Worm (Caenorhabditis elegans) whole organism, L3 larva: Measurements from ENCODE around the gene srd-54.

Experiments
- R02D3.7 ChIP-seq: fragments of 150-350 bp; optimal IDR thresholded peaks from 2 replicates; lab custom pipeline; 2014; ENCODE audit warnings: missing biosample characterization, missing genetic modification characterization
- ZK546.5 ChIP-seq: sonication (generic microtip); optimal IDR thresholded peaks from 2 replicates; lab custom pipeline; 2017; ENCODE audit warnings: missing biosample characterization, missing genetic modification characterization
- aly-2 ChIP-seq: fragments of 150-350 bp; optimal IDR thresholded peaks from 2 replicates; lab custom pipeline; 2014; ENCODE audit warnings: missing biosample characterization, missing genetic modification characterization
- ama-1 ChIP-seq: fragments of 150-350 bp; optimal IDR thresholded peaks from 2 replicates; lab custom pipeline; 2018
- ceh-16 ChIP-seq: sonication (generic microtip); optimal IDR thresholded peaks from 2 replicates; lab custom pipeline; 2017; ENCODE audit warnings: missing biosample characterization, missing genetic modification characterization
- ceh-82 ChIP-seq: fragments of 150-350 bp; optimal IDR thresholded peaks from 2 replicates; lab custom pipeline; 2014; ENCODE audit warnings: missing biosample characterization, missing genetic modification characterization
- ceh-9 ChIP-seq: sonication (generic microtip); optimal IDR thresholded peaks from 2 replicates; lab custom pipeline; 2018; ENCODE audit warnings: missing biosample characterization, missing genetic modification characterization
- daf-12 ChIP-seq: fragments of 150-350 bp; optimal IDR thresholded peaks from 2 replicates; lab custom pipeline; 2014; ENCODE audit warnings: missing biosample characterization, missing genetic modification reagents, missing genetic modification characterization
- egl-5 ChIP-seq: fragments of 150-350 bp; optimal IDR thresholded peaks from 2 replicates; lab custom pipeline; 2017; ENCODE audit warnings: missing biosample characterization, missing genetic modification reagents, missing genetic modification characterization, inconsistent platforms
- elt-2 ChIP-seq: sonication (generic microtip); optimal IDR thresholded peaks from 2 replicates; lab custom pipeline; 2016; ENCODE audit warnings: missing genetic modification reagents, mild to moderate bottlenecking, missing genetic modification characterization, missing compliant biosample characterization
- elt-3 ChIP-seq, 3 experiments: fragments of 150-350 bp in 1 of 3; sonication (generic microtip) in 2 of 3; optimal IDR thresholded peaks; 2 replicates in 2 of 3; 4 replicates in 1 of 3; lab custom pipeline; 2014 to 2017; ENCODE audit warnings: missing biosample characterization in 3 of 3, missing genetic modification characterization in 3 of 3
- eor-1 ChIP-seq, 2 experiments: fragments of 150-350 bp; optimal IDR thresholded peaks; 2 replicates each; lab custom pipeline; 2014 to 2018; ENCODE audit warnings: missing biosample characterization in 2 of 2, missing genetic modification characterization in 2 of 2
- fkh-10 ChIP-seq: sonication (generic microtip); optimal IDR thresholded peaks from 2 replicates; lab custom pipeline; 2017; ENCODE audit warnings: missing biosample characterization, missing genetic modification reagents, missing genetic modification characterization
- fkh-2 ChIP-seq: fragments of 150-350 bp; optimal IDR thresholded peaks from 2 replicates; lab custom pipeline; 2014; ENCODE audit warnings: missing biosample characterization, missing genetic modification reagents, missing genetic modification characterization
- fos-1 ChIP-seq: fragments of 150-350 bp; optimal IDR thresholded peaks from 2 replicates; lab custom pipeline; 2014; ENCODE audit warnings: missing biosample characterization, missing genetic modification characterization
- jun-1 ChIP-seq: fragments of 150-350 bp; optimal IDR thresholded peaks from 2 replicates; lab custom pipeline; 2014; ENCODE audit warnings: missing biosample characterization, missing genetic modification reagents, missing genetic modification characterization
- lin-15B ChIP-seq: fragments of 150-350 bp; optimal IDR thresholded peaks from 2 replicates; lab custom pipeline; 2014; ENCODE audit warnings: missing biosample characterization, missing genetic modification characterization
- lin-39 ChIP-seq: fragments of 150-350 bp; optimal IDR thresholded peaks from 2 replicates; lab custom pipeline; 2018; ENCODE audit warnings: missing biosample characterization, missing genetic modification reagents, missing genetic modification characterization
- mdl-1 ChIP-seq: fragments of 150-350 bp; optimal IDR thresholded peaks from 2 replicates; lab custom pipeline; 2014; ENCODE audit warnings: missing biosample characterization, missing genetic modification characterization
- mml-1 ChIP-seq: fragments of 150-350 bp; sonication (generic microtip); optimal IDR thresholded peaks from 3 replicates; lab custom pipeline; 2014; ENCODE audit warnings: missing biosample characterization, missing genetic modification characterization
- nhr-12 ChIP-seq: fragments of 150-350 bp; optimal IDR thresholded peaks from 2 replicates; lab custom pipeline; 2014; ENCODE audit warnings: missing biosample characterization, missing genetic modification characterization
- nhr-23 ChIP-seq: fragments of 150-350 bp; optimal IDR thresholded peaks from 2 replicates; lab custom pipeline; 2014; ENCODE audit warnings: missing biosample characterization, missing genetic modification reagents, missing genetic modification characterization
- nhr-237 ChIP-seq: fragments of 150-350 bp; optimal IDR thresholded peaks from 2 replicates; lab custom pipeline; 2014; ENCODE audit warnings: missing biosample characterization, missing genetic modification characterization
- nhr-25 ChIP-seq: sonication (generic microtip); optimal IDR thresholded peaks from 2 replicates; lab custom pipeline; 2017; ENCODE audit warnings: missing biosample characterization, missing genetic modification characterization
- nhr-28 ChIP-seq: fragments of 150-350 bp; optimal IDR thresholded peaks from 2 replicates; lab custom pipeline; 2014; ENCODE audit warnings: missing biosample characterization, missing genetic modification characterization
- nhr-43 ChIP-seq: sonication (generic microtip); optimal IDR thresholded peaks from 2 replicates; lab custom pipeline; 2016; ENCODE audit warnings: mild to moderate bottlenecking, missing genetic modification characterization, missing compliant biosample characterization; ENCODE audit not compliant: poor library complexity, severe bottlenecking
- nhr-67 ChIP-seq: fragments of 150-350 bp; optimal IDR thresholded peaks from 2 replicates; lab custom pipeline; 2014; ENCODE audit warnings: missing biosample characterization, missing genetic modification characterization
- nhr-76 ChIP-seq: fragments of 150-350 bp; sonication (generic microtip); optimal IDR thresholded peaks from 5 replicates; lab custom pipeline; 2014; ENCODE audit warnings: missing biosample characterization, missing genetic modification characterization
- nhr-77 ChIP-seq: fragments of 150-350 bp; optimal IDR thresholded peaks from 2 replicates; lab custom pipeline; 2014; ENCODE audit warnings: missing biosample characterization, missing genetic modification characterization
- pha-4 ChIP-seq: fragments of 150-350 bp; optimal IDR thresholded peaks from 2 replicates; lab custom pipeline; 2014; ENCODE audit warnings: missing biosample characterization, missing genetic modification reagents, missing genetic modification characterization
- pqm-1 ChIP-seq: fragments of 150-350 bp; optimal IDR thresholded peaks from 2 replicates; lab custom pipeline; 2017; ENCODE audit warnings: missing biosample characterization, missing genetic modification characterization, inconsistent platforms
- sea-2 ChIP-seq: fragments of 150-350 bp; sonication (generic microtip); optimal IDR thresholded peaks from 4 replicates; lab custom pipeline; 2014; ENCODE audit warnings: missing biosample characterization, missing genetic modification reagents, missing genetic modification characterization
- skn-1 ChIP-seq: fragments of 150-350 bp; optimal IDR thresholded peaks from 2 replicates; lab custom pipeline; 2014; ENCODE audit warnings: missing biosample characterization, missing genetic modification characterization
- snpc-4 ChIP-seq: fragments of 150-350 bp; optimal IDR thresholded peaks from 2 replicates; lab custom pipeline; 2014; ENCODE audit warnings: missing biosample characterization, missing genetic modification characterization
- tbx-2 ChIP-seq: sonication (generic microtip); optimal IDR thresholded peaks from 2 replicates; lab custom pipeline; 2016; ENCODE audit warnings: mild to moderate bottlenecking, missing genetic modification characterization, missing compliant biosample characterization
- unc-62 ChIP-seq: fragments of 150-350 bp; sonication (generic microtip); optimal IDR thresholded peaks from 4 replicates; lab custom pipeline; 2014; ENCODE audit warnings: missing biosample characterization, missing genetic modification reagents, missing genetic modification characterization
- ztf-4 ChIP-seq: fragments of 150-350 bp; optimal IDR thresholded peaks from 2 replicates; lab custom pipeline; 2014; ENCODE audit warnings: missing biosample characterization, missing genetic modification characterization

The srd-54 gene

ce11 chrII:7408192-7408591 lies 24.2 kb upstream of the srd-54 start, which contains the start of gene srd-55:
TSS of gene srd-55 (plus strand) at chrII:7408492.
- TF ChIP-seq lin-15B (tag; lab: Kevin White, UChicago) (no peak), ZK546.5 (no peak), tbx-2 (no peak), egl-5 (tag; lab: Kevin White, UChicago) (no peak), eor-1 (tag; optimal IDR thresholded peaks at IDR 0.05; lab: Kevin White, UChicago) (no peak), sea-2 (GFP tag; lab: Kevin White, UChicago) (no peak), ceh-82 (no peak), jun-1 (no peak), ceh-16 (tag; lab: Kevin White, UChicago) (no peak), skn-1 (tag; lab: Kevin White, UChicago) (no peak), nhr-237 (tag; lab: Kevin White, UChicago) (no peak), ztf-4 (tag; lab: Kevin White, UChicago) (no peak)

ce11 chrII:7411930-7412329 lies 20.5 kb upstream of the srd-54 start, which contains the start of gene K02A2.5:
TSS of gene K02A2.5 (minus strand) at chrII:7412030.
- no peak for TF ChIP-seq ceh-16 (tag; lab: Kevin White, UChicago)
- no peak for TF ChIP-seq mml-1
- TF ChIP-seq jun-1: no peak
- TF ChIP-seq tbx-2: no peak
- no peak for TF ChIP-seq snpc-4
- TF ChIP-seq nhr-28 (tag; lab: Kevin White, UChicago): no peak
- no peak for TF ChIP-seq ama-1 (lab: Kevin White, UChicago)
- TF ChIP-seq nhr-12 (tag; lab: Kevin White, UChicago): no peak
- no peak for TF ChIP-seq sea-2 (GFP tag; lab: Kevin White, UChicago)
- TF ChIP-seq lin-39 (tag; lab: Kevin White, UChicago): no peak
- no peak for TF ChIP-seq nhr-237 (tag; lab: Kevin White, UChicago)
- no peak for TF ChIP-seq daf-12 (tag; lab: Kevin White, UChicago)
- TF ChIP-seq skn-1 (tag; lab: Kevin White, UChicago): no peak
- TF ChIP-seq ceh-9: no peak
- TF ChIP-seq nhr-76: no peak
- TF ChIP-seq pqm-1 (tag; lab: Kevin White, UChicago): no peak
- TF ChIP-seq fkh-2 (tag; lab: Kevin White, UChicago): no peak
- no peak for TF ChIP-seq nhr-43
- no peak for TF ChIP-seq ceh-82
- no peak for TF ChIP-seq aly-2 (tag; lab: Kevin White, UChicago)
- TF ChIP-seq, all 47 proteins: peak for 0

ce11 chrII:7413275-7413674 lies 19.2 kb upstream of the srd-54 start:
- TF ChIP-seq ZK546.5: no peak
- TF ChIP-seq nhr-43: peak; percentile 44
- peak; percentile 31 for TF ChIP-seq nhr-23 (tag; lab: Kevin White, UChicago)
- peak; percentile 43 for TF ChIP-seq nhr-25 (tag; lab: Kevin White, UChicago)
- TF ChIP-seq elt-3 (tag; optimal IDR thresholded peaks at IDR 0.05; lab: Kevin White, UChicago): peak in 2 of 3 experiments; percentile 57 to 83

ce11 chrII:7413764-7414163 lies 18.7 kb upstream of the srd-54 start:
- TF ChIP-seq nhr-25 (tag; lab: Kevin White, UChicago): no peak
- TF ChIP-seq lin-39 (tag; lab: Kevin White, UChicago): no peak
- TF ChIP-seq elt-2 (tag; lab: Kevin White, UChicago): no peak
- TF ChIP-seq fkh-10 (GFP tag; lab: Kevin White, UChicago): no peak
- TF ChIP-seq ama-1 (lab: Kevin White, UChicago): no peak
- no peak for TF ChIP-seq nhr-67 (tag; lab: Kevin White, UChicago)
- TF ChIP-seq nhr-28 (tag; lab: Kevin White, UChicago): no peak
- no peak for TF ChIP-seq eor-1 (tag; optimal IDR thresholded peaks at IDR 0.05; lab: Kevin White, UChicago)
- TF ChIP-seq unc-62 (GFP tag; lab: Kevin White, UChicago): no peak
- no peak for TF ChIP-seq pqm-1 (tag; lab: Kevin White, UChicago)
- TF ChIP-seq sea-2 (GFP tag; lab: Kevin White, UChicago): no peak
- no peak for TF ChIP-seq snpc-4
- TF ChIP-seq fos-1: no peak
- TF ChIP-seq mdl-1 (tag; lab: Kevin White, UChicago): no peak
- TF ChIP-seq lin-15B (tag; lab: Kevin White, UChicago): no peak
- TF ChIP-seq pha-4 (tag; lab: Kevin White, UChicago): no peak
- no peak for TF ChIP-seq R02D3.7
- TF ChIP-seq nhr-77 (tag; lab: Kevin White, UChicago): no peak
- TF ChIP-seq ztf-4 (tag; lab: Kevin White, UChicago): no peak
- no peak for TF ChIP-seq mml-1
- TF ChIP-seq, all 47 proteins: peak for 0
